Worm (Caenorhabditis elegans): Measurements from ENCODE around the gene srx-3.

DNA sequence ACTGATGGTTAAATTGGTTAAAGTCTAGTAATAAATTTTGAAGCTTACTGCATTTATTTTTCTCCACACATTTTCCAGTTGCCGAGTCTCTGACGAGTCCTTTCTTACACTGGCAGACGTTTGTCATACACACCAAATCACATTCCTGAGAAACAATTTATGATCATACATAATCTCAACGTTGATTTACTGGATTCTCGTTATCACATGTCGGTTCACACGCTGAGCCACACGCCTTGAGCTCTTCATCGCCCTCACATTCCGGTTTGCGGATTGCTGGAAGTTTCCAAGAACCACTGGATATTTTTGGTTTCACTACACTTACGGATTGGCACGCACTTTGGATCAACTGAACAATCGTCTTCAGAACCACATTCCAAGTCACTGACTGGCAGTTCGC is 50.3 kb downstream of the srx-3 start:
- no peak for TF ChIP-seq tab-1 (GFP tag; IDR thresholded peaks at IDR 0.05)
- no peak for TF ChIP-seq ref-1 (GFP tag; conservative IDR thresholded peaks at IDR 0.05)
- TF ChIP-seq flt-1 (GFP tag; IDR thresholded peaks at IDR 0.05), result no peak
- TF ChIP-seq ztf-29 (GFP tag; IDR thresholded peaks at IDR 0.05), result no peak
- TF ChIP-seq ztf-23 (GFP tag; IDR thresholded peaks at IDR 0.05), result no peak
- TF ChIP-seq klf-2 (GFP tag; conservative IDR thresholded peaks at IDR 0.05), result no peak
- no peak for TF ChIP-seq med-1 (GFP tag; optimal IDR thresholded peaks at IDR 0.05; ENCODE audit: insufficient read depth)
- no peak for TF ChIP-seq cog-1 (tag; optimal IDR thresholded peaks at IDR 0.05)
- no peak for TF ChIP-seq T22C8.4 (GFP tag; IDR thresholded peaks at IDR 0.05)

All from whole organism, midembryonic.